Fruit fly (Drosophila melanogaster) S2 (cell line): ENCODE data around the gene TM9SF4.

Source experiments
- CG8478 ChIP-seq: fragments of >200 bp; optimal IDR thresholded peaks from 2 replicates; lab custom pipeline; 2018
- CTCF ChIP-seq, 2 experiments: fragments of >200 bp; optimal IDR thresholded peaks; 2 replicates each; lab custom pipeline; 2018

DNA sequence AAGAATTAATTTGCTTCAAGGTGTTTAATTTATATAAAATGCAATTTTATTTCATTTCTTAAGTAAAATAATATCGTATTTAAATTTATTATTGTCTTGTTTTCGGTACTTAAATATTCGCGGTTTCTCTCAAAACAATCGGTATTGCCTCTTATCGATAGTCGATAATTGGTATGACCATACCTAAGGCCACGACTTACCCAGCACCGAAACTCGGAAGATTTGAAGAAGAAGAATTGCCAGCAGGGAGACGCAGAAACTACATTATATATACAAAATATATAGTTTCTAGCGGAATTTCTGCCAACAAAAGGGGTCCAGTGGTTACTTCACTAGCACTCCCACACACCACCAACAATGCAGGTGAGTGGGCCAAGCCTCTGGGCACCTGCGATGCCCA is 24.1 kb downstream of the TM9SF4 start:
- no peak for TF ChIP-seq CTCF (optimal IDR thresholded peaks at IDR 0.05; lab: Kevin White, UChicago)
- TF ChIP-seq CG8478 (lab: Kevin White, UChicago) = no peak
